Worm (Caenorhabditis elegans) whole organism, young adult: Measurements from ENCODE around the gene gst-2.
A peak's percentile ranks its signal among the peaks of the same experiment; 100 is the strongest.

Experiments
- B0261.1 ChIP-seq: sonication (generic microtip); optimal IDR thresholded peaks from 2 replicates; lab custom pipeline; 2016; ENCODE audit warnings: mild to moderate bottlenecking, missing genetic modification characterization, moderate library complexity, missing compliant biosample characterization
- C17E4.6 ChIP-seq: fragments of 200-800 bp; sonication (Bioruptor generic); IDR thresholded peaks from 2 replicates; pipeline ENCODE4 v1.3.6; 2022; ENCODE audit warnings: missing genetic modification reagents, missing genetic modification characterization, missing compliant biosample characterization
- F10E7.11 ChIP-seq: sonication (generic microtip); optimal IDR thresholded peaks from 2 replicates; lab custom pipeline; 2017; ENCODE audit warnings: mild to moderate bottlenecking, missing genetic modification characterization, moderate library complexity, missing compliant biosample characterization
- F39B2.1 ChIP-seq: fragments of 200-800 bp; sonication (Bioruptor generic); IDR thresholded peaks from 2 replicates; pipeline ENCODE4 v1.3.6; 2022; ENCODE audit warnings: missing genetic modification reagents, missing genetic modification characterization, missing compliant biosample characterization
- F52B5.7 ChIP-seq: sonication (generic microtip); optimal IDR thresholded peaks from 2 replicates; lab custom pipeline; 2016; ENCODE audit warnings: mild to moderate bottlenecking, missing genetic modification characterization, missing compliant biosample characterization
- T07F8.4 ChIP-seq: sonication (generic microtip); optimal IDR thresholded peaks from 2 replicates; lab custom pipeline; 2016; ENCODE audit warnings: mild to moderate bottlenecking, missing genetic modification characterization, moderate library complexity, missing compliant biosample characterization
- Y53F4B.3 ChIP-seq: fragments of 200-800 bp; sonication (Bioruptor generic); IDR thresholded peaks from 2 replicates; pipeline ENCODE4 v1.3.6; 2022; ENCODE audit warnings: missing genetic modification reagents, missing genetic modification characterization, missing compliant biosample characterization
- Y53G8AR.9 ChIP-seq: fragments of 200-800 bp; sonication (Bioruptor generic); conservative IDR thresholded peaks from 2 replicates; pipeline ENCODE4 v1.3.6; 2022; ENCODE audit warnings: missing genetic modification reagents, missing genetic modification characterization, missing compliant biosample characterization
- Y95B8A.8 ChIP-seq: fragments of 200-800 bp; sonication (Bioruptor generic); IDR thresholded peaks from 2 replicates; pipeline ENCODE4 v1.3.6; 2022; ENCODE audit warnings: missing genetic modification reagents, missing genetic modification characterization, missing compliant biosample characterization
- athp-1 ChIP-seq: sonication (generic microtip); optimal IDR thresholded peaks from 2 replicates; lab custom pipeline; 2017; ENCODE audit warnings: mild to moderate bottlenecking, missing genetic modification characterization, missing compliant biosample characterization
- attf-3 ChIP-seq: fragments of 200-800 bp; sonication (Bioruptor generic); conservative IDR thresholded peaks from 2 replicates; pipeline ENCODE4 v1.3.6; 2022; ENCODE audit warnings: missing genetic modification reagents, missing genetic modification characterization, missing compliant biosample characterization
- attf-6 ChIP-seq: fragments of 200-800 bp; sonication (Bioruptor generic); IDR thresholded peaks from 2 replicates; pipeline ENCODE4 v1.3.6; 2022; ENCODE audit warnings: missing genetic modification reagents, missing genetic modification characterization, missing compliant biosample characterization
- ccch-3 ChIP-seq: fragments of 200-800 bp; sonication (Bioruptor generic); optimal IDR thresholded peaks from 2 replicates; lab custom pipeline; 2018; ENCODE audit warnings: mild to moderate bottlenecking, missing genetic modification characterization, missing compliant biosample characterization
- cebp-1 ChIP-seq, 2 experiments: fragments of 200-800 bp in 1 of 2; sonication (Bioruptor generic) in 1 of 2; sonication (generic microtip) in 1 of 2; IDR thresholded peaks in 1 of 2; optimal IDR thresholded peaks in 1 of 2; 2 replicates each; pipeline versions ENCODE4 v1.3.6 to Lab custom; 2017 to 2022; ENCODE audit warnings: missing compliant biosample characterization in 2 of 2, missing genetic modification characterization in 2 of 2, mild to moderate bottlenecking in 1 of 2, missing genetic modification reagents in 1 of 2, moderate library complexity in 1 of 2
- ceh-40 ChIP-seq: fragments of 200-800 bp; sonication (Bioruptor generic); IDR thresholded peaks from 2 replicates; pipeline ENCODE4 v1.3.6; 2022; ENCODE audit warnings: missing genetic modification characterization, missing compliant biosample characterization
- ceh-58 ChIP-seq: fragments of 200-800 bp; sonication (Bioruptor generic); IDR thresholded peaks from 2 replicates; pipeline ENCODE4 v1.3.6; 2022; ENCODE audit warnings: missing genetic modification characterization, missing compliant biosample characterization
- dox-1 ChIP-seq: fragments of 200-800 bp; sonication (Bioruptor generic); IDR thresholded peaks from 2 replicates; pipeline ENCODE4 v1.3.6; 2022; ENCODE audit warnings: missing genetic modification reagents, missing genetic modification characterization, missing compliant biosample characterization
- dpff-1 ChIP-seq: sonication (generic microtip); optimal IDR thresholded peaks from 2 replicates; lab custom pipeline; 2017; ENCODE audit warnings: mild to moderate bottlenecking, missing genetic modification characterization, missing compliant biosample characterization
- egl-18 ChIP-seq: fragments of 200-800 bp; sonication (Bioruptor generic); IDR thresholded peaks from 2 replicates; pipeline ENCODE4 v1.3.6; 2022; ENCODE audit warnings: missing genetic modification reagents, missing genetic modification characterization, missing compliant biosample characterization
- egl-44 ChIP-seq: fragments of 200-800 bp; sonication (Bioruptor generic); IDR thresholded peaks from 2 replicates; pipeline ENCODE4 v1.3.6; 2022; ENCODE audit warnings: missing genetic modification reagents, missing genetic modification characterization, missing compliant biosample characterization
- gei-17 ChIP-seq: fragments of 200-800 bp; sonication (Bioruptor generic); optimal IDR thresholded peaks from 2 replicates; lab custom pipeline; 2018; ENCODE audit warnings: mild to moderate bottlenecking, missing genetic modification characterization, missing compliant biosample characterization
- him-1 ChIP-seq: sonication (generic microtip); optimal IDR thresholded peaks from 2 replicates; lab custom pipeline; 2016; ENCODE audit warnings: missing genotype, missing genetic modification reagents, missing genetic modification characterization, missing compliant biosample characterization
- hrde-1 ChIP-seq: sonication (generic microtip); optimal IDR thresholded peaks from 2 replicates; lab custom pipeline; 2016; ENCODE audit warnings: missing genetic modification characterization, mild to moderate bottlenecking, missing compliant biosample characterization, moderate library complexity, missing genotype, missing genetic modification reagents, borderline replicate concordance
- hsf-1 ChIP-seq: fragments of 200-800 bp; sonication (Bioruptor generic); IDR thresholded peaks from 2 replicates; pipeline ENCODE4 v1.3.6; 2022; ENCODE audit warnings: missing genetic modification reagents, missing genetic modification characterization, missing compliant biosample characterization
- lag-1 ChIP-seq: fragments of 200-800 bp; sonication (Bioruptor generic); IDR thresholded peaks from 2 replicates; pipeline ENCODE4 v1.3.6; 2022; ENCODE audit warnings: missing genetic modification reagents, missing genetic modification characterization, missing compliant biosample characterization
- lin-54 ChIP-seq: fragments of 200-800 bp; sonication (Bioruptor generic); optimal IDR thresholded peaks from 2 replicates; lab custom pipeline; 2018; ENCODE audit warnings: mild to moderate bottlenecking, missing genetic modification characterization, missing compliant biosample characterization
- mxl-1 ChIP-seq: sonication (generic microtip); optimal IDR thresholded peaks from 2 replicates; lab custom pipeline; 2016; ENCODE audit warnings: missing genetic modification characterization, missing compliant biosample characterization
- nfya-1 ChIP-seq: sonication (generic microtip); optimal IDR thresholded peaks from 2 replicates; lab custom pipeline; 2017; ENCODE audit warnings: antibody characterized with exemption, missing compliant biosample characterization, missing genetic modification characterization, borderline replicate concordance; ENCODE audit not compliant: insufficient read depth
- nhr-120 ChIP-seq: fragments of 200-800 bp; sonication (Bioruptor generic); IDR thresholded peaks from 2 replicates; pipeline ENCODE4 v1.3.6; 2022; ENCODE audit warnings: missing genetic modification characterization, missing compliant biosample characterization
- pbrm-1 ChIP-seq: fragments of 200-800 bp; sonication (Bioruptor generic); IDR thresholded peaks from 2 replicates; pipeline ENCODE4 v1.3.6; 2022; ENCODE audit warnings: missing genetic modification reagents, missing genetic modification characterization, missing compliant biosample characterization
- pha-4 ChIP-seq: fragments of 150-350 bp; sonication (generic microtip); optimal IDR thresholded peaks from 2 replicates; lab custom pipeline; 2014; ENCODE audit warnings: missing biosample characterization, missing genetic modification reagents, missing genetic modification characterization
- rec-8 ChIP-seq, 2 experiments: sonication (generic microtip); optimal IDR thresholded peaks; 2 replicates each; lab custom pipeline; 2016; ENCODE audit warnings: mild to moderate bottlenecking in 2 of 2, missing genetic modification characterization in 2 of 2, missing genetic modification reagents in 2 of 2, missing genotype in 2 of 2, missing biosample characterization in 1 of 2, missing compliant biosample characterization in 1 of 2, moderate library complexity in 1 of 2
- repo-1 ChIP-seq: sonication (generic microtip); optimal IDR thresholded peaks from 2 replicates; lab custom pipeline; 2017; ENCODE audit warnings: mild to moderate bottlenecking, missing genetic modification characterization, missing compliant biosample characterization
- rpc-1 ChIP-seq, 2 experiments: fragments of 150-350 bp in 1 of 2; sonication (generic microtip) in 1 of 2; optimal IDR thresholded peaks; 2 replicates each; lab custom pipeline; 2014 to 2018; ENCODE audit warnings: missing biosample characterization in 1 of 2, missing genetic modification characterization in 1 of 2, missing genetic modification reagents in 1 of 2, missing genotype in 1 of 2
- sea-2 ChIP-seq: fragments of 200-800 bp; sonication (Bioruptor generic); IDR thresholded peaks from 2 replicates; pipeline ENCODE4 v1.3.6; 2022; ENCODE audit warnings: missing genetic modification characterization, missing compliant biosample characterization
- snpc-1.1 ChIP-seq: sonication (generic microtip); optimal IDR thresholded peaks from 2 replicates; lab custom pipeline; 2017; ENCODE audit warnings: missing genetic modification characterization, mild to moderate bottlenecking, missing compliant biosample characterization, antibody characterized with exemption, moderate library complexity, missing genotype, missing genetic modification reagents; ENCODE audit not compliant: insufficient read depth
- sptf-2 ChIP-seq: fragments of 200-800 bp; sonication (Bioruptor generic); optimal IDR thresholded peaks from 2 replicates; lab custom pipeline; 2018; ENCODE audit warnings: mild to moderate bottlenecking, missing genetic modification characterization, missing compliant biosample characterization
- tbp1 ChIP-seq: fragments of 200-800 bp; sonication (Bioruptor generic); optimal IDR thresholded peaks from 2 replicates; lab custom pipeline; 2018; ENCODE audit warnings: mild to moderate bottlenecking, missing genetic modification characterization, missing compliant biosample characterization
- tlf-1 ChIP-seq: fragments of 200-800 bp; sonication (Bioruptor generic); optimal IDR thresholded peaks from 2 replicates; lab custom pipeline; 2018; ENCODE audit warnings: mild to moderate bottlenecking, missing genetic modification characterization, missing compliant biosample characterization
- xnd-1 ChIP-seq: sonication (generic microtip); optimal IDR thresholded peaks from 2 replicates; lab custom pipeline; 2016; ENCODE audit warnings: missing genotype, missing genetic modification reagents, missing genetic modification characterization, missing compliant biosample characterization
- zim-3 ChIP-seq: sonication (generic microtip); optimal IDR thresholded peaks from 2 replicates; lab custom pipeline; 2017; ENCODE audit warnings: mild to moderate bottlenecking, missing genetic modification characterization, moderate library complexity, missing compliant biosample characterization
- ztf-22 ChIP-seq: fragments of 200-800 bp; sonication (Bioruptor generic); optimal IDR thresholded peaks from 2 replicates; lab custom pipeline; 2018; ENCODE audit warnings: mild to moderate bottlenecking, missing genetic modification characterization, moderate library complexity, missing compliant biosample characterization
- ztf-28 ChIP-seq: fragments of 200-800 bp; sonication (Bioruptor generic); IDR thresholded peaks from 2 replicates; pipeline ENCODE4 v1.3.6; 2022; ENCODE audit warnings: missing genetic modification reagents, missing genetic modification characterization, missing compliant biosample characterization
- ztf-3 ChIP-seq: fragments of 200-800 bp; sonication (Bioruptor generic); optimal IDR thresholded peaks from 2 replicates; lab custom pipeline; 2018; ENCODE audit warnings: mild to moderate bottlenecking, missing genetic modification characterization, missing compliant biosample characterization

The gst-2 gene

ce11 chrIV:10135817-10136216 is 6.0 kb downstream of the gst-2 start, which contains the start of gene K08F4.5:
Gene K08F4.5 (minus strand): TSS chrIV:10135917.
- no peak for TF ChIP-seq F39B2.1 (GFP tag; lab: Robert Waterston, UW)
- no peak for TF ChIP-seq dox-1 (GFP tag; lab: Robert Waterston, UW)
- TF ChIP-seq him-1 (tag; lab: Kevin White, UChicago): no peak
- TF ChIP-seq ztf-22 (GFP tag; lab: Kevin White, UChicago): no peak
- TF ChIP-seq Y53G8AR.9 (GFP tag; lab: Robert Waterston, UW): no peak
- TF ChIP-seq ztf-28 (GFP tag; lab: Robert Waterston, UW): no peak
- TF ChIP-seq, all 124 proteins: peak for 0

- TF ChIP-seq nfya-1 (tag; lab: Kevin White, UChicago) (no peak), sea-2 (GFP tag; lab: Robert Waterston, UW) (no peak), Y53G8AR.9 (GFP tag; lab: Robert Waterston, UW) (no peak), C17E4.6 (no peak), repo-1 (tag; lab: Kevin White, UChicago) (no peak), hrde-1 (no peak), T07F8.4 (tag; lab: Kevin White, UChicago) (no peak), mxl-1 (tag; lab: Kevin White, UChicago) (no peak), attf-6 (GFP tag; lab: Robert Waterston, UW) (no peak), lag-1 (no peak), pha-4 (tag; lab: Kevin White, UChicago) (no peak), cebp-1 (GFP tag; IDR thresholded peaks at IDR 0.05; lab: Robert Waterston, UW) (no peak), cebp-1 (tag; optimal IDR thresholded peaks at IDR 0.05; lab: Kevin White, UChicago) (no peak), egl-18 (no peak), egl-44 (GFP tag; lab: Robert Waterston, UW) (no peak), dpff-1 (tag; lab: Kevin White, UChicago) (no peak), ceh-58 (no peak), xnd-1 (tag; lab: Kevin White, UChicago) (no peak), him-1 (tag; lab: Kevin White, UChicago) (no peak), zim-3 (no peak), gei-17 (GFP tag; lab: Kevin White, UChicago) (no peak)
- TF ChIP-seq, all 124 proteins: peak for 0
Measured at ce11 chrIV:10129957-10130356, 11.9 kb downstream of the gst-2 start, which contains the start of gene glt-3. Gene glt-3 (plus strand): TSS chrIV:10130257.

ce11 chrIV:10128906-10129386 is 12.9 kb downstream of the gst-2 start, which contains the start of the genes gtbp-1 and K08F4.3:
Gene gtbp-1 (minus strand): TSS chrIV:10128956.
Gene K08F4.3 (plus strand): TSS chrIV:10129257.
- no peak for TF ChIP-seq B0261.1 (tag; lab: Kevin White, UChicago)
- TF ChIP-seq C17E4.6: no peak
- no peak for TF ChIP-seq gei-17 (GFP tag; lab: Kevin White, UChicago)
- TF ChIP-seq rec-8 (tag; optimal IDR thresholded peaks at IDR 0.05; lab: Kevin White, UChicago): no peak
- TF ChIP-seq egl-18: no peak
- no peak for TF ChIP-seq ztf-3 (GFP tag; lab: Kevin White, UChicago)
- TF ChIP-seq ceh-40 (GFP tag; lab: Robert Waterston, UW): no peak
- peak; percentile 94 for TF ChIP-seq lin-54 (GFP tag; lab: Kevin White, UChicago)
- TF ChIP-seq pbrm-1: peak; percentile 50; the same call in 1 of the 2 replicates
- TF ChIP-seq dpff-1 (tag; lab: Kevin White, UChicago): no peak
- no peak for TF ChIP-seq F52B5.7 (tag; lab: Kevin White, UChicago)
- TF ChIP-seq ztf-28 (GFP tag; lab: Robert Waterston, UW): no peak
- 0 out of 2 replicates have a peak, but pooled peaks have one; percentile 13 for TF ChIP-seq Y95B8A.8 (GFP tag; lab: Robert Waterston, UW)
- TF ChIP-seq hsf-1 (GFP tag; lab: Robert Waterston, UW): no peak
- no peak for TF ChIP-seq Y53F4B.3 (GFP tag; lab: Robert Waterston, UW)
- TF ChIP-seq F10E7.11 (tag; lab: Kevin White, UChicago): no peak
- no peak for TF ChIP-seq tlf-1 (GFP tag; lab: Kevin White, UChicago)
- TF ChIP-seq rpc-1 (optimal IDR thresholded peaks at IDR 0.05; lab: Kevin White, UChicago): no peak
- TF ChIP-seq rpc-1 (tag; optimal IDR thresholded peaks at IDR 0.05; lab: Kevin White, UChicago): no peak
- no peak for TF ChIP-seq ccch-3 (GFP tag; lab: Kevin White, UChicago)
- TF ChIP-seq athp-1 (tag; lab: Kevin White, UChicago): no peak
- no peak for TF ChIP-seq tbp1
- TF ChIP-seq sptf-2 (GFP tag; lab: Kevin White, UChicago): no peak
- no peak for TF ChIP-seq nhr-120 (GFP tag; lab: Robert Waterston, UW)
- peak; percentile 10 for TF ChIP-seq snpc-1.1 (tag; lab: Kevin White, UChicago)
- TF ChIP-seq attf-3 (GFP tag; lab: Robert Waterston, UW): peak; percentile 47
